Fruit fly (Drosophila melanogaster) whole organism, wandering third instar larva: ENCODE results near the gene CG43317.

Experiments used
- Abd-B ChIP-seq: fragments of >200 bp; optimal IDR thresholded peaks from 2 replicates; lab custom pipeline; 2017; ENCODE audit warnings: missing biosample characterization, missing genetic modification characterization
- CG9705 ChIP-seq: fragments of 200-800 bp; sonication (Bioruptor generic); optimal IDR thresholded peaks from 2 replicates; lab custom pipeline; 2018; ENCODE audit warnings: missing biosample characterization, mild to moderate bottlenecking, missing genetic modification characterization
- CrebA ChIP-seq: fragments of 200-800 bp; sonication (Bioruptor generic); optimal IDR thresholded peaks from 2 replicates; lab custom pipeline; 2016; ENCODE audit warnings: missing biosample characterization, mild to moderate bottlenecking, missing genetic modification characterization, borderline replicate concordance
- Dfd ChIP-seq: fragments of >200 bp; optimal IDR thresholded peaks from 2 replicates; lab custom pipeline; 2017; ENCODE audit warnings: missing biosample characterization, missing genetic modification characterization
- Dif ChIP-seq: fragments of 200-275, 200-300 bp; sonication (Bioruptor generic); optimal IDR thresholded peaks from 2 replicates; lab custom pipeline; 2018; ENCODE audit warnings: missing biosample characterization, missing genetic modification characterization; ENCODE audit not compliant: partially characterized antibody
- GATAd ChIP-seq: sonication (Bioruptor generic); optimal IDR thresholded peaks from 2 replicates; lab custom pipeline; 2016; ENCODE audit warnings: missing biosample characterization, missing genetic modification characterization
- Hr83 ChIP-seq: fragments of 200-300 bp; sonication (Bioruptor generic); optimal IDR thresholded peaks from 2 replicates; lab custom pipeline; 2016; ENCODE audit warnings: missing biosample characterization, mild to moderate bottlenecking, missing genetic modification characterization, moderate library complexity; ENCODE audit not compliant: poor library complexity, severe bottlenecking
- Jra ChIP-seq: sonication (Bioruptor generic); optimal IDR thresholded peaks from 2 replicates; lab custom pipeline; 2016; ENCODE audit warnings: missing biosample characterization, missing genetic modification characterization
- Mio ChIP-seq: sonication (Bioruptor generic); optimal IDR thresholded peaks from 2 replicates; lab custom pipeline; 2016; ENCODE audit warnings: missing biosample characterization, missing genetic modification characterization
- Myc ChIP-seq: fragments of >200 bp; optimal IDR thresholded peaks from 2 replicates; lab custom pipeline; 2017
- N ChIP-seq: fragments of >200 bp; optimal IDR thresholded peaks from 2 replicates; lab custom pipeline; 2018; ENCODE audit warnings: missing biosample characterization, missing external identifiers, missing genetic modification characterization
- OdsH ChIP-seq: fragments of 200-800 bp; sonication (Bioruptor generic); optimal IDR thresholded peaks from 2 replicates; lab custom pipeline; 2016; ENCODE audit warnings: missing biosample characterization, mild to moderate bottlenecking, missing genetic modification characterization
- Rel ChIP-seq, 2 experiments: fragments of 200-800 bp; sonication (Bioruptor generic) in 1 of 2; optimal IDR thresholded peaks; 2 replicates in 1 of 2; 3 replicates in 1 of 2; lab custom pipeline; 2016 to 2019; ENCODE audit warnings: mild to moderate bottlenecking in 2 of 2, missing biosample characterization in 2 of 2, missing genetic modification characterization in 2 of 2, moderate library complexity in 1 of 2
- Sp1 ChIP-seq: fragments of 200-800 bp; sonication (Bioruptor generic); optimal IDR thresholded peaks from 3 replicates; lab custom pipeline; 2019; ENCODE audit warnings: missing biosample characterization, mild to moderate bottlenecking, missing genetic modification characterization, moderate library complexity
- br ChIP-seq: fragments of 200-800 bp; sonication (Bioruptor generic); optimal IDR thresholded peaks from 2 replicates; lab custom pipeline; 2016; ENCODE audit warnings: missing biosample characterization, missing genetic modification characterization
- foxo ChIP-seq, 2 experiments: fragments of 200-800 bp; sonication (Bioruptor generic); optimal IDR thresholded peaks; 2 replicates in 1 of 2; 3 replicates in 1 of 2; lab custom pipeline; 2016 to 2017; ENCODE audit warnings: missing biosample characterization in 2 of 2, missing genetic modification characterization in 2 of 2
- h ChIP-seq: fragments of 200-800 bp; sonication (Bioruptor generic); optimal IDR thresholded peaks from 3 replicates; lab custom pipeline; 2016; ENCODE audit warnings: missing biosample characterization, mild to moderate bottlenecking, missing genetic modification characterization
- jim ChIP-seq: fragments of 175-275, 200-325 bp; sonication (Bioruptor generic); optimal IDR thresholded peaks from 2 replicates; lab custom pipeline; 2016; ENCODE audit warnings: missing biosample characterization, mild to moderate bottlenecking, missing genetic modification characterization
- lola ChIP-seq: fragments of >200 bp; optimal IDR thresholded peaks from 2 replicates; lab custom pipeline; 2017; ENCODE audit warnings: missing biosample characterization, missing genetic modification characterization
- pan ChIP-seq: fragments of >200 bp; optimal IDR thresholded peaks from 2 replicates; lab custom pipeline; 2017
- rgr ChIP-seq: fragments of 200-800 bp; sonication (Bioruptor generic); optimal IDR thresholded peaks from 3 replicates; lab custom pipeline; 2016; ENCODE audit warnings: missing biosample characterization, mild to moderate bottlenecking, missing genetic modification characterization
- sage ChIP-seq: fragments of 200-800 bp; sonication (Bioruptor generic); optimal IDR thresholded peaks from 2 replicates; lab custom pipeline; 2016; ENCODE audit warnings: missing biosample characterization, mild to moderate bottlenecking, missing genetic modification characterization
- tai ChIP-seq: sonication (Bioruptor generic); optimal IDR thresholded peaks from 2 replicates; lab custom pipeline; 2016; ENCODE audit warnings: missing biosample characterization, missing genetic modification characterization
- usp ChIP-seq: fragments of >200 bp; optimal IDR thresholded peaks from 2 replicates; lab custom pipeline; 2017; ENCODE audit warnings: missing biosample characterization, missing genetic modification characterization

Gene CG43317

dm6 chr3R:15834375-15835031 is at the start of gene CG43317, which contains the start of gene Arpc3A:
CG43317 (minus strand) TSS chr3R:15834425.
Arpc3A (plus strand) TSS chr3R:15834648.
- TF ChIP-seq sage (peak; percentile 40), Jra (no peak)

- TF ChIP-seq tai (GFP tag; lab: Kevin White, UChicago) (no peak), h (GFP tag; lab: Kevin White, UChicago) (peak; percentile 2)
- TF ChIP-seq, all 38 proteins: peak for 1
Observed at dm6 chr3R:15875611-15876010, 41.4 kb upstream of the CG43317 start, which contains the start of gene CG31183. CG31183 (minus strand) TSS chr3R:15875939.

- TF ChIP-seq jim (GFP tag; lab: Kevin White, UChicago) (no peak), foxo (GFP tag; optimal IDR thresholded peaks at IDR 0.05; lab: Kevin White, UChicago) (no peak), tai (GFP tag; lab: Kevin White, UChicago) (no peak)
Observed at dm6 chr3R:15872829-15873440, 38.7 kb upstream of the CG43317 start.

- TF ChIP-seq usp (GFP tag; lab: Kevin White, UChicago) (no peak), Hr83 (no peak), Myc (lab: Kevin White, UChicago) (no peak), Sp1 (GFP tag; lab: Kevin White, UChicago) (no peak), CG9705 (no peak), lola (GFP tag; lab: Kevin White, UChicago) (no peak), pan (lab: Kevin White, UChicago) (no peak), Abd-B (no peak), Dif (GFP tag; lab: Kevin White, UChicago) (no peak), Dfd (GFP tag; lab: Kevin White, UChicago) (no peak), jim (GFP tag; lab: Kevin White, UChicago) (no peak), Jra (no peak), Mio (GFP tag; lab: Kevin White, UChicago) (no peak), N (no peak), OdsH (GFP tag; lab: Kevin White, UChicago) (no peak), CrebA (GFP tag; lab: Kevin White, UChicago) (no peak)
- TF ChIP-seq, all 38 proteins: peak for 0
Observed at dm6 chr3R:15859896-15860295, 25.7 kb upstream of the CG43317 start, which contains the start of gene CG9632. CG9632 (plus strand) TSS chr3R:15860196.

- no peak for TF ChIP-seq Dif (GFP tag; lab: Kevin White, UChicago)
- no peak for TF ChIP-seq Mio (GFP tag; lab: Kevin White, UChicago)
- no peak for TF ChIP-seq Myc (lab: Kevin White, UChicago)
- peak; percentile 78 for TF ChIP-seq GATAd (GFP tag; lab: Kevin White, UChicago)
- TF ChIP-seq Rel (GFP tag; optimal IDR thresholded peaks at IDR 0.05; lab: Kevin White, UChicago): no peak
- TF ChIP-seq Rel (tag; optimal IDR thresholded peaks at IDR 0.05; lab: Kevin White, UChicago): peak; percentile 10
- no peak for TF ChIP-seq tai (GFP tag; lab: Kevin White, UChicago)
- peak; percentile 13 for TF ChIP-seq N
- no peak for TF ChIP-seq rgr (GFP tag; lab: Kevin White, UChicago)
- no peak for TF ChIP-seq jim (GFP tag; lab: Kevin White, UChicago)
- TF ChIP-seq br: no peak
- TF ChIP-seq pan (lab: Kevin White, UChicago): no peak
Observed at dm6 chr3R:15857189-15857767, 23.1 kb upstream of the CG43317 start, which contains the start of gene Hmt-1. Hmt-1 (minus strand) TSS chr3R:15857470.

dm6 chr3R:15853347-15853746 is 19.1 kb upstream of the CG43317 start, which contains the start of gene cv-d:
cv-d (minus strand) TSS chr3R:15853581.
- no peak for TF ChIP-seq Rel (GFP tag; optimal IDR thresholded peaks at IDR 0.05; lab: Kevin White, UChicago)
- peak; percentile 0 for TF ChIP-seq Rel (tag; optimal IDR thresholded peaks at IDR 0.05; lab: Kevin White, UChicago)
- TF ChIP-seq usp (GFP tag; lab: Kevin White, UChicago): no peak
- TF ChIP-seq, all 38 proteins: peak for 1

- TF ChIP-seq Sp1 (GFP tag; lab: Kevin White, UChicago) (no peak), Rel (GFP tag; optimal IDR thresholded peaks at IDR 0.05; lab: Kevin White, UChicago) (no peak), Rel (tag; optimal IDR thresholded peaks at IDR 0.05; lab: Kevin White, UChicago) (peak; percentile 91), h (GFP tag; lab: Kevin White, UChicago) (no peak), Hr83 (no peak), sage (no peak), tai (GFP tag; lab: Kevin White, UChicago) (no peak), CrebA (GFP tag; lab: Kevin White, UChicago) (no peak)
- TF ChIP-seq, all 38 proteins: peak for 1
Observed at dm6 chr3R:15851912-15852311, 17.7 kb upstream of the CG43317 start.
